Worm (Caenorhabditis elegans): Measurements from ENCODE around the gene srw-91.
"Not testable (repeated sequence)": the region's sequence is repeated elsewhere in the genome, so short reads cannot be mapped to it uniquely, and the experiment has no call there.

The srw-91 gene

DNA sequence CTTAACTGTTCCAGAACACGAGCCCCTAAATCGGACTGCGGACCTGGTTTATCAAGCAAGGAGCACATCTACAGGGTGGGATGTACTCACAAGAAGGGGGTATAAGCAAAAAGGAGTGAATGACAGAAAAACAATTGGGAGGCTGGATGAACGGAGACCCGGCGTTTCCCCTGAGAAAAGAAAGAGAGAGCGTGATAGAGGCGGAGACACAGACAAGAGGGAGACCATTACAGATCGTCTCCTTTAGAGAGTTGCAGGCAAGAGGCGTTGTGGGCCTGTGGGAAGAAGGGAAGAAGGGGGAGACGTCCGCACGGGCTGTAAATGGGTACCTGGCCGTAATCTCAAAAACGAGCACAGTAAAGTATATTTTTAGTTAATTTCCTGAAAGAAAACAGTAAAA lies 13.2 kb upstream of the srw-91 start, which contains the start of gene Y46H3C.7:
Gene Y46H3C.7, minus strand, starts transcription at position 147 of the 400 bp plus-strand sequence.
- not testable (repeated sequence) for TF ChIP-seq egl-27, sem-4, lin-11 (tag; optimal IDR thresholded peaks at IDR 0.05)

- not testable (repeated sequence) for TF ChIP-seq elt-3 (tag; optimal IDR thresholded peaks at IDR 0.05); zag-1 (tag; optimal IDR thresholded peaks at IDR 0.05); ztf-1 (GFP tag; conservative IDR thresholded peaks at IDR 0.05)
These were observed 11.8 kb upstream of the srw-91 start, which contains the start of gene Y46H3C.5 for ce11 chrV:1692494-1692893. Y46H3C.5 (minus strand) TSS chrV:1692495.

DNA sequence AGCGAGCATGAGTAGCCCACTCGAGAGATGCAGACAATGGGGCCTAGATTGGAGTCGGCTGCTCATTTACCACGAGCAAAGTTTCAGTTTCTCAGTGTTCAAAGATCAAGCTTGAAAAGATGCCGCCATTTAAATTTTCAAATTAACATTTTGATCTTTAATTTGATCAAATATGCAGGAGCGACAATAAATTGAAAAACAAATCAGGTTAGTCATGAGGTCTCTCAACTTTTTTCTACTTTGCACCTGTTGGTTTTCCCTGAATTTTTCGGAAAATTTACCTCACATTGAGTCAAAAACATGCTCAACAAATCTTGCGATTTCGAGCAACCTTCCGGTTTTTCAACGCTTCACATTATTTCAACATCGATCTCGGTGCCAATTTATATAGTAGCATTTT lies 4.7 kb upstream of the srw-91 start, which contains the start of gene srh-5:
Gene srh-5, plus strand, starts transcription at position 301 of the 400 bp plus-strand sequence.
- TF ChIP-seq blmp-1 (tag; optimal IDR thresholded peaks at IDR 0.05; ENCODE audit: insufficient read depth) (no peak), nhr-237 (tag; optimal IDR thresholded peaks at IDR 0.05) (no peak), lsy-2 (tag; optimal IDR thresholded peaks at IDR 0.05) (no peak), ztf-11 (tag; optimal IDR thresholded peaks at IDR 0.05) (no peak), nhr-12 (tag; optimal IDR thresholded peaks at IDR 0.05) (no peak), nhr-10 (tag; optimal IDR thresholded peaks at IDR 0.05) (no peak), skn-1 (tag; optimal IDR thresholded peaks at IDR 0.05) (no peak), ceh-16 (tag; optimal IDR thresholded peaks at IDR 0.05) (no peak), sem-4 (tag; optimal IDR thresholded peaks at IDR 0.05) (no peak)

DNA sequence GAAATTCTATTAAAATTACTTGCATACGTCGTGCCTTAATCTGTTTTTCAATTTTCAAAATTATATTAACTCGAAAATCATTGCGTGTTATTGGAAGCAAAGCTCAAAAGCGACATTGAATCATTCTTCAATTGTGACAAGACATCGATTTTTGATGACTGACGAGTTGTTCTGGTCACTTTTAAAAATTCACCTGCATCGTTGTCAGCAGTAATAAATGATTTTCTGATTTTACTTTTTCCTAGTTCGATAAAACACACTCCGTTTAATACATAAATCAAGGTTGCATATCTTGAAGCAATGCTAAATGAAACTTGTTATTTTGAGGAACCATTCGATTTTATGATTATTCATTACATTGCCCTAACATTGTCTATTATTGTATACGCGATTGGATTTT lies 1.6 kb upstream of the srw-91 start, which contains the start of gene srh-3:
Gene srh-3, plus strand, starts transcription at position 301 of the 400 bp plus-strand sequence.
- TF ChIP-seq lsy-2 (tag; optimal IDR thresholded peaks at IDR 0.05), result no peak
- no peak for TF ChIP-seq snpc-4 (tag; optimal IDR thresholded peaks at IDR 0.05)
- TF ChIP-seq R02D3.7 (tag; optimal IDR thresholded peaks at IDR 0.05), result no peak
- no peak for TF ChIP-seq nhr-21 (tag; optimal IDR thresholded peaks at IDR 0.05)
- no peak for TF ChIP-seq gmeb-1 (tag; optimal IDR thresholded peaks at IDR 0.05)
- no peak for TF ChIP-seq egl-27 (tag; optimal IDR thresholded peaks at IDR 0.05)
- no peak for TF ChIP-seq lin-39 (tag; optimal IDR thresholded peaks at IDR 0.05)
- TF ChIP-seq unc-62 (GFP tag; optimal IDR thresholded peaks at IDR 0.05), result no peak
- TF ChIP-seq zag-1 (tag; optimal IDR thresholded peaks at IDR 0.05), result no peak
- no peak for TF ChIP-seq crh-2 (tag; optimal IDR thresholded peaks at IDR 0.05)
- no peak for TF ChIP-seq sma-9 (GFP tag; optimal IDR thresholded peaks at IDR 0.05)
- no peak for TF ChIP-seq sma-9 (tag; optimal IDR thresholded peaks at IDR 0.05)
- TF ChIP-seq ztf-11 (tag; optimal IDR thresholded peaks at IDR 0.05), result no peak

DNA sequence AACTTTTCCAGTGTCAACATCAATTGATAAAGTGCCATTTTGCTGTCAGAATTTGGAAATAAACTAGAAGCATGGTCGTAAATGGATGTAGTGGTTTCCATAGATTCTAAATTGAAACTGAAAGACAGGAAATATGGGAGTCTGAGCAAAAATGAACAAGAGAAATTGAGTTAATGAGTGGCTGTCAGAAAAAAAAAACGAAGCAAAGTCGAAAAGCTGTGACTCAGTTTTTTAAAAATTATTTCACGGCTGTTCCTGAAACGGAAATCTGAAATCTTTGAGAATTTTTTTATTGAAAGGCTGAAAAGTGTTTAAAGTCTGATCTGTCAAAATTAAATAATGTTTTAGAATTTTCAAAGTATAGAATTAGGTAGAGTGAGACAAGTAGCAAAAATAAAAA lies 2.4 kb downstream of the srw-91 start, which contains the start of gene srw-98:
Gene srw-98, minus strand, starts transcription at position 101 of the 400 bp plus-strand sequence.
- TF ChIP-seq mbf-1 (tag; optimal IDR thresholded peaks at IDR 0.05), result no peak
- no peak for TF ChIP-seq nhr-25 (tag; optimal IDR thresholded peaks at IDR 0.05)
- TF ChIP-seq ztf-11 (tag; optimal IDR thresholded peaks at IDR 0.05), result no peak
- no peak for TF ChIP-seq elt-3 (tag; optimal IDR thresholded peaks at IDR 0.05)
- TF ChIP-seq nhr-21 (tag; optimal IDR thresholded peaks at IDR 0.05), result no peak
- TF ChIP-seq ZK546.5 (tag; optimal IDR thresholded peaks at IDR 0.05), result no peak
- TF ChIP-seq elt-1 (tag; optimal IDR thresholded peaks at IDR 0.05), result no peak
- no peak for TF ChIP-seq ama-1 (optimal IDR thresholded peaks at IDR 0.05)
- TF ChIP-seq unc-62 (GFP tag; optimal IDR thresholded peaks at IDR 0.05), result no peak
- TF ChIP-seq aly-2 (tag; optimal IDR thresholded peaks at IDR 0.05), result no peak
- no peak for TF ChIP-seq sma-3 (GFP tag; optimal IDR thresholded peaks at IDR 0.05)
- TF ChIP-seq mdl-1 (tag; optimal IDR thresholded peaks at IDR 0.05), result no peak
- TF ChIP-seq ceh-16 (tag; optimal IDR thresholded peaks at IDR 0.05), result no peak
- no peak for TF ChIP-seq crh-2 (tag; optimal IDR thresholded peaks at IDR 0.05)
- TF ChIP-seq ztf-1 (GFP tag; conservative IDR thresholded peaks at IDR 0.05), result no peak
- TF ChIP-seq zag-1 (tag; optimal IDR thresholded peaks at IDR 0.05), result no peak
- no peak for TF ChIP-seq mab-5 (tag; optimal IDR thresholded peaks at IDR 0.05)

- TF ChIP-seq nhr-10 (tag; optimal IDR thresholded peaks at IDR 0.05) (no peak), ama-1 (optimal IDR thresholded peaks at IDR 0.05) (no peak), lsy-2 (tag; optimal IDR thresholded peaks at IDR 0.05) (no peak), unc-55 (GFP tag; optimal IDR thresholded peaks at IDR 0.05) (no peak), gmeb-1 (tag; optimal IDR thresholded peaks at IDR 0.05) (no peak), C34F6.9 (tag; optimal IDR thresholded peaks at IDR 0.05) (no peak), Y55F3AM.14 (GFP tag; optimal IDR thresholded peaks at IDR 0.05) (no peak), blmp-1 (tag; optimal IDR thresholded peaks at IDR 0.05; ENCODE audit: insufficient read depth) (no peak), nhr-25 (tag; optimal IDR thresholded peaks at IDR 0.05) (no peak), ZK546.5 (tag; optimal IDR thresholded peaks at IDR 0.05) (no peak), sma-9 (GFP tag; optimal IDR thresholded peaks at IDR 0.05) (no peak), sma-9 (tag; optimal IDR thresholded peaks at IDR 0.05) (no peak), snpc-4 (tag; optimal IDR thresholded peaks at IDR 0.05) (no peak), nhr-237 (tag; optimal IDR thresholded peaks at IDR 0.05) (no peak)
These were observed 12.5 kb downstream of the srw-91 start, which contains the start of gene irld-42 for ce11 chrV:1668216-1668615. irld-42 (plus strand) TSS chrV:1668516.
